Worm (Caenorhabditis elegans) whole organism, L4 larva: ENCODE data around the gene csb-1.
A peak's percentile ranks its signal among the peaks of the same experiment; 100 is the strongest.

Experiments
- F26F4.8 ChIP-seq: fragments of 200-800 bp; sonication (Bioruptor generic); conservative IDR thresholded peaks from 2 replicates; pipeline ENCODE4 v1.3.6; 2022; ENCODE audit warnings: missing genetic modification characterization, missing compliant biosample characterization
- R02D3.7 ChIP-seq: fragments of 150-350 bp; sonication (generic microtip); optimal IDR thresholded peaks from 3 replicates; lab custom pipeline; 2014; ENCODE audit warnings: missing biosample characterization, missing genetic modification characterization
- T20F7.1 ChIP-seq: fragments of 200-800 bp; sonication (Bioruptor generic); optimal IDR thresholded peaks from 2 replicates; lab custom pipeline; 2018; ENCODE audit warnings: mild to moderate bottlenecking, missing genetic modification characterization, missing compliant biosample characterization
- ZK337.2 ChIP-seq: fragments of 200-800 bp; sonication (Bioruptor generic); IDR thresholded peaks from 2 replicates; pipeline ENCODE4 v1.3.6; 2022; ENCODE audit warnings: missing genetic modification reagents, missing genetic modification characterization, missing compliant biosample characterization
- aha-1 ChIP-seq: fragments of 150-350 bp; peaks from one replicate; lab custom pipeline; 2014; ENCODE audit warnings: missing biosample characterization, missing genetic modification characterization
- arid-1 ChIP-seq: fragments of 200-800 bp; sonication (Bioruptor generic); conservative IDR thresholded peaks from 2 replicates; pipeline ENCODE4 v1.3.6; 2022; ENCODE audit warnings: missing genetic modification reagents, missing genetic modification characterization, missing compliant biosample characterization
- ceh-20 ChIP-seq: fragments of 200-800 bp; sonication (Bioruptor generic); IDR thresholded peaks from 2 replicates; pipeline ENCODE4 v1.3.6; 2022; ENCODE audit warnings: missing genetic modification reagents, missing genetic modification characterization, missing compliant biosample characterization
- daf-12 ChIP-seq: fragments of 150-350 bp; optimal IDR thresholded peaks from 2 replicates; lab custom pipeline; 2014; ENCODE audit warnings: missing biosample characterization, missing genetic modification reagents, missing genetic modification characterization
- daf-16 ChIP-seq, 3 experiments: sonication (generic microtip); optimal IDR thresholded peaks; 2 replicates each; lab custom pipeline; 2016 to 2017; ENCODE audit warnings: missing genetic modification characterization in 3 of 3, missing genetic modification reagents in 3 of 3, mild to moderate bottlenecking in 2 of 3, missing compliant biosample characterization in 2 of 3, missing biosample characterization in 1 of 3, moderate library complexity in 1 of 3
- dmd-6 ChIP-seq: fragments of 200-800 bp; sonication (Bioruptor generic); IDR thresholded peaks from 2 replicates; pipeline ENCODE4 v1.3.6; 2022; ENCODE audit warnings: missing genetic modification reagents, missing genetic modification characterization, missing compliant biosample characterization
- dmd-9 ChIP-seq: fragments of 200-800 bp; sonication (Bioruptor generic); IDR thresholded peaks from 2 replicates; pipeline ENCODE4 v1.3.6; 2022; ENCODE audit warnings: missing genetic modification reagents, missing genetic modification characterization, missing compliant biosample characterization
- dpl-1 ChIP-seq: fragments of 150-350 bp; optimal IDR thresholded peaks from 2 replicates; lab custom pipeline; 2014; ENCODE audit warnings: missing biosample characterization, missing genetic modification reagents, missing genetic modification characterization
- dve-1 ChIP-seq: sonication (generic microtip); optimal IDR thresholded peaks from 2 replicates; lab custom pipeline; 2017; ENCODE audit warnings: antibody characterized with exemption, mild to moderate bottlenecking, missing genetic modification characterization, missing compliant biosample characterization; ENCODE audit not compliant: insufficient read depth
- fkh-10 ChIP-seq: fragments of 150-350 bp; optimal IDR thresholded peaks from 2 replicates; lab custom pipeline; 2014; ENCODE audit warnings: missing biosample characterization, missing genetic modification reagents, missing genetic modification characterization
- fos-1 ChIP-seq: fragments of 150-350 bp; optimal IDR thresholded peaks from 2 replicates; lab custom pipeline; 2014; ENCODE audit warnings: missing biosample characterization, missing genetic modification characterization
- hif-1 ChIP-seq, 2 experiments: sonication (generic microtip); optimal IDR thresholded peaks; 2 replicates each; lab custom pipeline; 2016 to 2017; ENCODE audit warnings: missing compliant biosample characterization in 2 of 2, missing genetic modification characterization in 2 of 2, missing genetic modification reagents in 2 of 2, missing genotype in 2 of 2, mild to moderate bottlenecking in 1 of 2
- hlh-11 ChIP-seq: fragments of 200-800 bp; sonication (Bioruptor generic); optimal IDR thresholded peaks from 2 replicates; lab custom pipeline; 2018; ENCODE audit warnings: mild to moderate bottlenecking, missing genetic modification characterization, missing compliant biosample characterization
- hlh-30 ChIP-seq: sonication (generic microtip); optimal IDR thresholded peaks from 2 replicates; lab custom pipeline; 2017; ENCODE audit warnings: antibody characterized with exemption, mild to moderate bottlenecking, missing genetic modification characterization, missing compliant biosample characterization; ENCODE audit not compliant: insufficient read depth
- hmg-1.1 ChIP-seq: fragments of 200-800 bp; sonication (Bioruptor generic); IDR thresholded peaks from 2 replicates; pipeline ENCODE4 v1.3.6; 2022; ENCODE audit warnings: missing genetic modification reagents, missing genetic modification characterization, missing compliant biosample characterization
- lin-1 ChIP-seq: fragments of 200-800 bp; sonication (Bioruptor generic); IDR thresholded peaks from 2 replicates; pipeline ENCODE4 v1.3.6; 2022; ENCODE audit warnings: missing genetic modification reagents, missing genetic modification characterization, missing compliant biosample characterization
- lin-15B ChIP-seq: fragments of 150-350 bp; sonication (generic microtip); optimal IDR thresholded peaks from 3 replicates; lab custom pipeline; 2014; ENCODE audit warnings: missing biosample characterization, missing genetic modification characterization
- lin-38 ChIP-seq: fragments of 200-800 bp; sonication (Bioruptor generic); IDR thresholded peaks from 2 replicates; pipeline ENCODE4 v1.3.6; 2022; ENCODE audit warnings: missing genetic modification reagents, missing genetic modification characterization, missing compliant biosample characterization
- lin-39 ChIP-seq: fragments of 150-350 bp; optimal IDR thresholded peaks from 2 replicates; lab custom pipeline; 2014; ENCODE audit warnings: missing biosample characterization, missing genetic modification reagents, missing genetic modification characterization
- lsy-2 ChIP-seq, 2 experiments: fragments of 150-350 bp in 1 of 2; sonication (generic microtip) in 1 of 2; optimal IDR thresholded peaks; 2 replicates each; lab custom pipeline; 2014 to 2017; ENCODE audit warnings: missing biosample characterization in 2 of 2, missing genetic modification characterization in 2 of 2
- mdl-1 ChIP-seq, 2 experiments: fragments of 150-350 bp in 1 of 2; sonication (generic microtip) in 1 of 2; optimal IDR thresholded peaks; 2 replicates each; lab custom pipeline; 2014 to 2017; ENCODE audit warnings: missing biosample characterization in 2 of 2, missing genetic modification characterization in 2 of 2
- mep-1 ChIP-seq: fragments of 150-350 bp; sonication (generic microtip); optimal IDR thresholded peaks from 3 replicates; lab custom pipeline; 2014; ENCODE audit warnings: missing biosample characterization, missing genetic modification characterization
- mes-2 ChIP-seq: sonication (generic microtip); optimal IDR thresholded peaks from 2 replicates; lab custom pipeline; 2016; ENCODE audit warnings: missing genotype, mild to moderate bottlenecking, missing genetic modification characterization, missing compliant biosample characterization; ENCODE audit not compliant: poor library complexity, severe bottlenecking
- mxl-3 ChIP-seq: fragments of 200-800 bp; sonication (Bioruptor generic); optimal IDR thresholded peaks from 2 replicates; lab custom pipeline; 2018; ENCODE audit warnings: mild to moderate bottlenecking, missing genetic modification characterization, missing compliant biosample characterization
- nhr-10 ChIP-seq: fragments of 150-350 bp; optimal IDR thresholded peaks from 2 replicates; lab custom pipeline; 2014; ENCODE audit warnings: missing biosample characterization, missing genetic modification characterization
- nhr-102 ChIP-seq: sonication (generic microtip); optimal IDR thresholded peaks from 2 replicates; lab custom pipeline; 2016; ENCODE audit warnings: mild to moderate bottlenecking, missing genetic modification characterization, moderate library complexity, missing compliant biosample characterization
- nhr-111 ChIP-seq: fragments of 200-800 bp; sonication (Bioruptor generic); optimal IDR thresholded peaks from 2 replicates; lab custom pipeline; 2018; ENCODE audit warnings: mild to moderate bottlenecking, missing genetic modification characterization, missing compliant biosample characterization
- nhr-25 ChIP-seq: sonication (generic microtip); optimal IDR thresholded peaks from 2 replicates; lab custom pipeline; 2017; ENCODE audit warnings: missing genetic modification characterization, mild to moderate bottlenecking, missing compliant biosample characterization, antibody characterized with exemption, moderate library complexity, borderline replicate concordance; ENCODE audit not compliant: insufficient read depth
- nhr-28 ChIP-seq: fragments of 150-350 bp; optimal IDR thresholded peaks from 2 replicates; lab custom pipeline; 2014; ENCODE audit warnings: missing biosample characterization, missing genetic modification characterization
- nhr-6 ChIP-seq: fragments of 150-350 bp; optimal IDR thresholded peaks from 2 replicates; lab custom pipeline; 2014; ENCODE audit warnings: missing biosample characterization, missing genetic modification characterization
- nhr-77 ChIP-seq: fragments of 150-350 bp; optimal IDR thresholded peaks from 2 replicates; lab custom pipeline; 2014; ENCODE audit warnings: missing biosample characterization, missing genetic modification characterization
- pha-4 ChIP-seq, 2 experiments: fragments of 150-350 bp in 1 of 2; fragments of 200-800 bp in 1 of 2; sonication (Bioruptor generic) in 1 of 2; IDR thresholded peaks in 1 of 2; optimal IDR thresholded peaks in 1 of 2; 2 replicates each; pipeline versions ENCODE4 v1.3.6 to Lab custom; 2014 to 2022; ENCODE audit warnings: missing genetic modification characterization in 2 of 2, missing genetic modification reagents in 2 of 2, missing biosample characterization in 1 of 2, missing compliant biosample characterization in 1 of 2
- rbr-2 ChIP-seq: sonication (generic microtip); optimal IDR thresholded peaks from 2 replicates; lab custom pipeline; 2016; ENCODE audit warnings: missing genotype, missing genetic modification characterization, missing compliant biosample characterization
- saeg-2 ChIP-seq: fragments of 200-800 bp; sonication (Bioruptor generic); IDR thresholded peaks from 2 replicates; pipeline ENCODE4 v1.3.6; 2022; ENCODE audit warnings: missing genetic modification reagents, missing genetic modification characterization, missing compliant biosample characterization
- set-16 ChIP-seq: fragments of 200-800 bp; sonication (Bioruptor generic); IDR thresholded peaks from 2 replicates; pipeline ENCODE4 v1.3.6; 2022; ENCODE audit warnings: missing genetic modification reagents, missing genetic modification characterization, missing compliant biosample characterization
- spr-3 ChIP-seq: fragments of 200-800 bp; sonication (Bioruptor generic); optimal IDR thresholded peaks from 2 replicates; lab custom pipeline; 2018; ENCODE audit warnings: mild to moderate bottlenecking, missing genetic modification characterization, missing compliant biosample characterization
- unc-62 ChIP-seq, 3 experiments: fragments of 150-350 bp in 1 of 3; sonication (generic microtip); optimal IDR thresholded peaks in 2 of 3; peaks in 1 of 3; 1 replicate in 1 of 3; 2 replicates in 2 of 3; lab custom pipeline; 2014 to 2017; ENCODE audit warnings: missing biosample characterization in 3 of 3, missing genetic modification characterization in 3 of 3, missing genetic modification reagents in 3 of 3, missing genotype in 1 of 3
- zip-11 ChIP-seq: fragments of 200-800 bp; sonication (Bioruptor generic); IDR thresholded peaks from 2 replicates; pipeline ENCODE4 v1.3.6; 2022; ENCODE audit warnings: missing genetic modification characterization, missing compliant biosample characterization

csb-1 gene

ce11 chrX:15856853-15857252 is 8.9 kb downstream of the csb-1 start, which contains the start of gene F53H4.2:
Gene F53H4.2, plus strand, starts transcription at chrX:15857153.
- no peak for TF ChIP-seq zip-11 (GFP tag; lab: Robert Waterston, UW)
- TF ChIP-seq unc-62 (GFP tag; optimal IDR thresholded peaks at IDR 0.05 in 1 of 2; lab: Kevin White, UChicago) = peak in 1 of 2 experiments; percentile 55
- no peak for TF ChIP-seq unc-62 (tag; optimal IDR thresholded peaks at IDR 0.05; lab: Kevin White, UChicago)
- no peak for TF ChIP-seq nhr-6 (tag; lab: Kevin White, UChicago)

ce11 chrX:15851013-15851412 is 14.7 kb downstream of the csb-1 start:
- TF ChIP-seq F26F4.8 (GFP tag; lab: Robert Waterston, UW) (no peak), nhr-77 (no peak), mep-1 (tag; lab: Kevin White, UChicago) (no peak), lin-39 (tag; lab: Kevin White, UChicago) (no peak), nhr-10 (no peak), saeg-2 (GFP tag; lab: Robert Waterston, UW) (no peak), set-16 (GFP tag; lab: Robert Waterston, UW) (peak; percentile 51), pha-4 (GFP tag; IDR thresholded peaks at IDR 0.05; lab: Robert Waterston, UW) (no peak), pha-4 (tag; optimal IDR thresholded peaks at IDR 0.05; lab: Kevin White, UChicago) (no peak)

- TF ChIP-seq spr-3 (GFP tag; lab: Kevin White, UChicago) (peak; percentile 43), dpl-1 (GFP tag; lab: Kevin White, UChicago) (peak; percentile 51), aha-1 (tag; lab: Kevin White, UChicago) (peak; percentile 92), T20F7.1 (GFP tag; lab: Kevin White, UChicago) (peak; percentile 99), nhr-28 (tag; lab: Kevin White, UChicago) (peak; percentile 18), dve-1 (tag; lab: Kevin White, UChicago) (peak; percentile 25), lin-15B (tag; lab: Kevin White, UChicago) (peak; percentile 47), dmd-6 (GFP tag; lab: Robert Waterston, UW) (peak; percentile 31; the same call in 1 of the 2 replicates), lsy-2 (tag; optimal IDR thresholded peaks at IDR 0.05; lab: Kevin White, UChicago) (peak; percentile 45 to 85), rbr-2 (tag; lab: Kevin White, UChicago) (peak; percentile 84), ceh-20 (0 out of 2 replicates have a peak, but pooled peaks have one; percentile 18), unc-62 (GFP tag; optimal IDR thresholded peaks at IDR 0.05 in 1 of 2; lab: Kevin White, UChicago) (peak in 1 of 2 experiments; percentile 43), unc-62 (tag; optimal IDR thresholded peaks at IDR 0.05; lab: Kevin White, UChicago) (no peak), fos-1 (tag; lab: Kevin White, UChicago) (no peak), mdl-1 (tag; optimal IDR thresholded peaks at IDR 0.05; lab: Kevin White, UChicago) (peak in 1 of 2 experiments; percentile 46), nhr-77 (peak; percentile 11), hlh-30 (tag; lab: Kevin White, UChicago) (peak; percentile 9), R02D3.7 (tag; lab: Kevin White, UChicago) (peak; percentile 79), F26F4.8 (GFP tag; lab: Robert Waterston, UW) (no peak), zip-11 (GFP tag; lab: Robert Waterston, UW) (no peak), hif-1 (tag; optimal IDR thresholded peaks at IDR 0.05; lab: Kevin White, UChicago) (peak in 1 of 2 experiments; percentile 85), mes-2 (peak; percentile 85), daf-16 (GFP tag; optimal IDR thresholded peaks at IDR 0.05; lab: Kevin White, UChicago) (peak in 1 of 2 experiments; percentile 29), daf-16 (tag; optimal IDR thresholded peaks at IDR 0.05; lab: Kevin White, UChicago) (no peak), nhr-25 (tag; lab: Kevin White, UChicago) (peak; percentile 36), lin-38 (GFP tag; lab: Robert Waterston, UW) (peak; percentile 53), nhr-111 (GFP tag; lab: Kevin White, UChicago) (no peak), dmd-9 (GFP tag; lab: Robert Waterston, UW) (peak; percentile 77), lin-1 (GFP tag; lab: Robert Waterston, UW) (no peak), arid-1 (no peak), ZK337.2 (no peak), hmg-1.1 (GFP tag; lab: Robert Waterston, UW) (peak; percentile 75), daf-12 (tag; lab: Kevin White, UChicago) (no peak), mxl-3 (GFP tag; lab: Kevin White, UChicago) (peak; percentile 26), nhr-102 (tag; lab: Kevin White, UChicago) (peak; percentile 57), hlh-11 (tag; lab: Kevin White, UChicago) (peak; percentile 65), fkh-10 (peak; percentile 73), mep-1 (tag; lab: Kevin White, UChicago) (peak; percentile 69)
Measured at ce11 chrX:15849397-15849935, 16.3 kb downstream of the csb-1 start, which contains the start of gene acl-1. Gene acl-1, plus strand, starts transcription at chrX:15849885.
